Worm (Caenorhabditis elegans): Measurements from ENCODE around the gene afmd-2.

DNA sequence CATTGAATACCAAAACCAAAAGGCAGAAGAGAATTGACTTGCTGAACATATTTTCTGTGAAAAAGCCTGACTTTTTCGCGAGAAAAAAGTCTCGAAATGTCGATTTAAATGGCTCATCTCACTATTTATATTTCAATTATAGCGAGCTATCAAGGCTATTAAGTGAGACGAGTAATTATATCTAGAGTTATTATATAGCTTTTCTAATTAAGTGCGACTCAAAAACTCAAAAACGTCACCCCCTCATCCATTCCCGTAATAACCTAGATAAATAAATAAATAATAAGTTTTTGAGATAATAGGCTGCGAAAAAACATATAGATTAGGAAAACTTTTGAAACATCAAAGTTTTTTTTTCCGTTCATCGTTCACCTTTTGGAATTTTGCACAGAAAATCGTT lies 3.4 kb upstream of the afmd-2 start, which contains the start of gene nlp-17:
- TF ChIP-seq ama-1 (optimal IDR thresholded peaks at IDR 0.05) = no peak
- TF ChIP-seq lin-39 (tag; optimal IDR thresholded peaks at IDR 0.05) = no peak
- no peak for TF ChIP-seq unc-62 (GFP tag; optimal IDR thresholded peaks at IDR 0.05)
- TF ChIP-seq mbf-1 (tag; optimal IDR thresholded peaks at IDR 0.05) = no peak
- TF ChIP-seq sma-9 (GFP tag; optimal IDR thresholded peaks at IDR 0.05) = no peak
- no peak for TF ChIP-seq sma-9 (tag; optimal IDR thresholded peaks at IDR 0.05)
- no peak for TF ChIP-seq Y55F3AM.14 (GFP tag; optimal IDR thresholded peaks at IDR 0.05)
- TF ChIP-seq nhr-25 (tag; optimal IDR thresholded peaks at IDR 0.05) = no peak
